Worm (Caenorhabditis elegans) whole organism, dauer: ENCODE results near the gene F44E7.7.

ENCODE experiments used
- unc-62 ChIP-seq: sonication (generic microtip); optimal IDR thresholded peaks from 2 replicates; lab custom pipeline; 2017; ENCODE audit warnings: missing biosample characterization, missing genetic modification reagents, missing genetic modification characterization

F44E7.7 gene

DNA sequence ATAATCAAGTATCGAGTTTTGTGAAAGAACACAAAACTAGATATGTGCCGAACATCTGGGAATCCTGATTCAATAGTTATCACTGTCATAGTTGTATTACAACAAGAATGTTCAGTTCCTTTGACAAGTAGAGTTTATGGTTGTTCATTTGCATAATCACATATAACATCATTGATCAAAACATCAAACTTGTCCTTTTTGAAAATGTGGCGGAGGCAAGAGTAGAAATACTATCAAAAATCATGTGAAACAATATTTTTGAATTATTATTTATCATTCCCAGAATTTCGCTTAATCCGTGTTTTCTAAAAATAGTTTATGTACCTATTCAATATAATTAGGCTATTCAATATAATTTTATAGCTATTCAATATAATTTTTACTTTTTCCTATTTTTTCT, at the start of gene F44E7.7:
F44E7.7 (minus strand) TSS at position 101 of the 400 bp plus-strand sequence.
- TF ChIP-seq unc-62 (GFP tag; lab: Kevin White, UChicago), result no peak

DNA sequence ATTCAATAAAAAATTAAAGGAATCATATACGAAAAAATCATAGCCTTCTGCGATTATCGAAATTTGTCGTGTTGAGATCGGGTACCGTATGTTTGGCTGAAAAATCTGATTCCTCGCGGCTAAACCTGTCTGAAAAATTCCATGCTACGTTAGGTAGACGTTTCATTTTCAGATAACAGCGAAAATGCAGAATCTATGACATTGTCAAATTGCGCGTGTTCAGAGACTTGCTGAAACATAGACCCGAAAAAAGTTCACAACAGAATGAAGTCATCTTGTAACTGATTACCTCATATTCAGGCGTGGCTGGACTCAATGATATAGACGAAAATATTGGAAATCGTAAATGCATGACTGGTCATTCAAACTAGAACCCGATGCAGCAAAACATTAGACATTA, 48.3 kb upstream of the F44E7.7 start, which contains the start of gene srh-76:
srh-76 (plus strand) TSS at position 301 of the 400 bp plus-strand sequence.
- TF ChIP-seq unc-62 (GFP tag; lab: Kevin White, UChicago), result no peak

- TF ChIP-seq unc-62 (GFP tag; lab: Kevin White, UChicago), result no peak
These were observed 47.5 kb upstream of the F44E7.7 start for ce11 chrV:5832799-5833198.

DNA sequence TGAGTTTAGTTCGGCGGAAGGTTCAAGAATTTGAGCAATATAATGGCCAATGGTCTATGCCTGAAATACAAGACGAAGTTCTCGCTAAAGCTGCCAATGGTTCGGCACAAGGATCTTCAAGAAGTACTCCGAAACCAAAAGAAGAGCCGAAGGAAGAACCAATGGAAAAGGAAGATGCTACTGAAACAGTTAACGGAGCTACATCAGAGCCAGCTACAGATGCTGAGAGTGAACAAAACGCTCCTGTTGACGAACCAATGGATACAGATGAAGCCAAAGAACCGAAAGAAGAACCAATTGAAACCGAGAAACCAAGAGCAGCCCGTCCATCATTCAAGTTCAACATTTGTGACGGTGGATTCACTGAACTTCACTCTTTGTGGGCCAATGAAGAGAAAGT, 46.0 kb upstream of the F44E7.7 start:
- TF ChIP-seq unc-62 (GFP tag; lab: Kevin White, UChicago), result no peak

DNA sequence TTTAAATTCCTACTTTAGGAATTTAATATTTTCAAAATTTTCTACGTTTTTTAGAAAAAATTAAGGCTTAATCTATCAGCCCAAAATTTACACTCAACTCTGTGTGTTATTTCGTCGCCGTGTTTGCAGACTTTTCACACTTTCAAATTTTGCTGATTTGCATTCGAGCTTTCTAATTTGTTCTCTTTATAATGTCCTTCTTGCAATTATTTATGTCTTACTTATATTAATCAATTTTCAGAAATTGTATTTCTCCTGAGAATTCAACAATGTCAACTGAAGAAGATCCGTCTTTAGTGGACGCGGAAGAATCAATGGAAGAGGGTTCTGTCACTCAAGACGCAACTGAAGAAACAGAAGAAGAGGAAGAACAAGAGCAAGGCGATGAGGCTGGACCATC, 41.3 kb upstream of the F44E7.7 start, which contains the start of gene let-418:
let-418 (plus strand) TSS at position 242 of the 400 bp plus-strand sequence.
- no peak for TF ChIP-seq unc-62 (GFP tag; lab: Kevin White, UChicago)

DNA sequence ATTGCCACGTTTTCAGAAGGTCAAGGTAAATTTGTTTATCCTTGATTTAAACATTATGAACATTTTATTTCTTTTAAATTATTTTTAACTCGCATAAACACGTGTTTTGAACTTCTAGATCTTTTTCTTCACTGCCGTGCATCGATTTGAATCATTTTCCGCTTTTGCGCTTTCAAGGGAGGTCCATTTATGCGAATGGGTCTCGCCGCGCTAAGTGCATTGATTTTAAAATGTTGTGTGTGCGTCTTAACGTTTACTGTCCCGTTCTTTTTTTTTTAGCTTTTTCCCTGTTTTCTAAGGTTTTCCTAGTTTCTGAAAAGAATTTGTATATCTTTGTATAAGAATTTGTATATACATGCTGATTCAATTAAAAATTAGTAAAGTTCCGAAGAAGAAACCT, 40.2 kb upstream of the F44E7.7 start:
- TF ChIP-seq unc-62 (GFP tag; lab: Kevin White, UChicago), result no peak

ce11 chrV:5822968-5823367, 37.7 kb upstream of the F44E7.7 start:
- no peak for TF ChIP-seq unc-62 (GFP tag; lab: Kevin White, UChicago)

DNA sequence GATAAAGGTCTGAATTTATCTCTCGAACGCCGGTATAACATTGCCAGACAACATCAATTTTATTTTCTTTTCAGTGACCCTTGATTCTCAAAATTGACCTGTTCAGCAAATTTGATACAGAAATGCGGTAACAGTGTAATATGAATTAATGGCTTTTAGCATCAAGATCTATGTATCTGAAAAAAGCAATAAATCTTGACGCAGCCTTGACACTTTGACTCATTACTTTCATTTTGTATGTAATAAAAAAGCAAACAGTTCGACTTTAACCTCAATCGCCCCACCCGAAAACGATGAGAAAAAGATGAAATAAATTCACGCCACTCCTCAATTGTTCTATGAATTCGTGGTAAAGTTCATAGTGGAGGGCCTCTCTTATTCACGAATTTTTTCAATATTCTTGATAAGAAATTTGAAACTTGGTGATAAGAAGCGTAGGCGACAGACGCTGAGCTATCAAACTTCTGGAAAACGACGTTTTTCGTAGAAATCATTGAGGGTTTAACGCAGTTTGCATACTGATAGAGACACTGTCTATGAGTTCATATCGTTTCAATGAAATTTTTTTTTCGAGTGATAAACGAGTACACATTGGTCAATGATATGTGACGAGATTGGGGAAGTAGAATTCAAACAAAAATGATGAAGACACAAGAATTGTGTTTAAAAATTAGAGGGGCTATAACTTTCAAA, 36.3 kb upstream of the F44E7.7 start:
- TF ChIP-seq unc-62 (GFP tag; lab: Kevin White, UChicago), result no peak

DNA sequence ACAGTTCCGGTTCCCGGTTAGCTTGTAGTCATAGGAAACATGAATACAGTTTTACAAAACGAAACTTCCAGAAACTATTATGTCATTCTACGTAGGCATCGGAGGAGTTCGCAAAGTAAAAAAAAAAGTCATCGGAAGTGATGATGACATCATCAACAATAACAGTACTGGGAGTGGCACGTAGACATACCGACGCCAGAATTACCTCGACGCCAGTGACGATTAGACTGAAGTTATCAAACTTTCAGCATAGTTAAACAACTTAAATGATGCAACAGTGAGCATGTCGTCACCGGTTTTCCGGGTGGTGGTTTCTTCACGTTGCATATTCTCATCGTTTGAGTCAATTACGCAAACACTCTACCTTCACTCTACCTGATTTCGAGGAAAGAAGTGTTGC, 35.1 kb upstream of the F44E7.7 start:
- no peak for TF ChIP-seq unc-62 (GFP tag; lab: Kevin White, UChicago)

ce11 chrV:5819903-5820302, 34.6 kb upstream of the F44E7.7 start:
- no peak for TF ChIP-seq unc-62 (GFP tag; lab: Kevin White, UChicago)

DNA sequence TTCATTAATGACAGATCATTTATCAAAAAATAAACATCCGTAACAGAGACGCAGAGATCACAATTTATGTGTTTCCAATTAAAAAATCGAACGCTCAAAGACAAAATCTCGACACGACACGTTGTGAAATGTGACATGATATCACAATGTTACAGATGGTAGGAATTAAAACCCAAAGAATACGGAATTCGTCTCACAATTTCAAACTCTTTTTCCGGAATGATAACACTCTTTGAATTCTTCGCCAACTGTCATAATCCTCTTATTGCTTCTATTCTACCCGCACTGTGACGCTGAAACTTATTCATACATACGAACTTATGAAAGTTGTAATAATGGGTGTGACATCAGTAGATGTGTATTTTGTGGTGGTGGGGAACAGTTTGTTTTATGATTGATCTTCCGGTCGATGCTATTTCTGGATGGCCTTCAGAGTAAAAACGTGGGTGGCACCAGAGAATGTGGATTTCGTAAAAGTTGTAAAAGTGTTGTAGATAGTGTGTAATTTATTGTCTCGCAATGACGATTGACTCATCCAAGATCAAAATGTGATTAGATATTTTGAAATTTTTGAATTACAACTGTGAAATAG, 31.3 kb upstream of the F44E7.7 start:
- no peak for TF ChIP-seq unc-62 (GFP tag; lab: Kevin White, UChicago)

- no peak for TF ChIP-seq unc-62 (GFP tag; lab: Kevin White, UChicago)
These were observed 27.9 kb upstream of the F44E7.7 start, which contains the start of gene ZC250.4 for ce11 chrV:5813060-5813659. TSS of gene ZC250.4 (minus strand) at chrV:5813137.

ce11 chrV:5805467-5805866, 20.2 kb upstream of the F44E7.7 start, which contains the start of gene ZC250.5:
TSS of gene ZC250.5 (plus strand) at chrV:5805767.
- TF ChIP-seq unc-62 (GFP tag; lab: Kevin White, UChicago), result no peak

- no peak for TF ChIP-seq unc-62 (GFP tag; lab: Kevin White, UChicago)
These were observed 14.1 kb upstream of the F44E7.7 start, which contains the start of gene cyn-17 for ce11 chrV:5799373-5799772. TSS of gene cyn-17 (plus strand) at chrV:5799673.

DNA sequence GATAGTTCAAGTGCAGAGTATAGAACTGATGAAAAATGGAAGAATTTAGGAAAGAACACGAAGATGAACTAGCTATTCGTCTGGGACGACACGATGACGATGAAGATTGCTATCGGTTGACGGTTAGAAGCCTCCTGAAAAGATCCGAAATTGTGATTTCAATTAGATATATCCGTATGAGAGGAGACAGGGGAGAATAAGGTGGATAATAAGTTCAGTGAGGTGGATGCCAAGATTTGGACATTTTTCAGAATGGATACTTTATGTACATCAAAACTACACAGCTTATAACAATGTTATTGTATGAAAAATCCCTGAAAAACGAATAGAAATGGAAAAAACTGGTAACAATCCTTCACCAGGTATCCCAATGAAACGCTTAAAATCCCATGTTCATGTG, 12.9 kb upstream of the F44E7.7 start, which contains the start of gene nstp-3:
nstp-3 (minus strand) TSS at position 101 of the 400 bp plus-strand sequence.
- no peak for TF ChIP-seq unc-62 (GFP tag; lab: Kevin White, UChicago)

ce11 chrV:5792031-5792430, 6.8 kb upstream of the F44E7.7 start, which contains the start of gene ZC250.2:
TSS of gene ZC250.2 (plus strand) at chrV:5792331.
- no peak for TF ChIP-seq unc-62 (GFP tag; lab: Kevin White, UChicago)
